Worm (Caenorhabditis elegans) whole organism, young adult: ENCODE results near the gene C25A6.1.

Source experiments
- F39B2.1 ChIP-seq: fragments of 200-800 bp; sonication (Bioruptor generic); IDR thresholded peaks from 2 replicates; pipeline ENCODE4 v1.3.6; 2022; ENCODE audit warnings: missing genetic modification reagents, missing genetic modification characterization, missing compliant biosample characterization
- attf-3 ChIP-seq: fragments of 200-800 bp; sonication (Bioruptor generic); conservative IDR thresholded peaks from 2 replicates; pipeline ENCODE4 v1.3.6; 2022; ENCODE audit warnings: missing genetic modification reagents, missing genetic modification characterization, missing compliant biosample characterization
- bed-2 ChIP-seq: fragments of 200-800 bp; sonication (Bioruptor generic); IDR thresholded peaks from 2 replicates; pipeline ENCODE4 v1.3.6; 2022; ENCODE audit warnings: missing genetic modification reagents, missing genetic modification characterization, missing compliant biosample characterization
- cebp-1 ChIP-seq, 2 experiments: fragments of 200-800 bp in 1 of 2; sonication (Bioruptor generic) in 1 of 2; sonication (generic microtip) in 1 of 2; IDR thresholded peaks in 1 of 2; optimal IDR thresholded peaks in 1 of 2; 2 replicates each; pipeline versions ENCODE4 v1.3.6 to Lab custom; 2017 to 2022; ENCODE audit warnings: missing compliant biosample characterization in 2 of 2, missing genetic modification characterization in 2 of 2, mild to moderate bottlenecking in 1 of 2, missing genetic modification reagents in 1 of 2, moderate library complexity in 1 of 2
- nhr-120 ChIP-seq: fragments of 200-800 bp; sonication (Bioruptor generic); IDR thresholded peaks from 2 replicates; pipeline ENCODE4 v1.3.6; 2022; ENCODE audit warnings: missing genetic modification characterization, missing compliant biosample characterization
- pha-4 ChIP-seq: fragments of 150-350 bp; sonication (generic microtip); optimal IDR thresholded peaks from 2 replicates; lab custom pipeline; 2014; ENCODE audit warnings: missing biosample characterization, missing genetic modification reagents, missing genetic modification characterization
- rpc-1 ChIP-seq, 2 experiments: fragments of 150-350 bp in 1 of 2; sonication (generic microtip) in 1 of 2; optimal IDR thresholded peaks; 2 replicates each; lab custom pipeline; 2014 to 2018; ENCODE audit warnings: missing biosample characterization in 1 of 2, missing genetic modification characterization in 1 of 2, missing genetic modification reagents in 1 of 2, missing genotype in 1 of 2

ce11 chrV:5432499-5432898, 24.2 kb downstream of the C25A6.1 start, which contains the start of gene F08F3.8:
- TF ChIP-seq bed-2 (GFP tag; lab: Robert Waterston, UW) (no peak), cebp-1 (GFP tag; IDR thresholded peaks at IDR 0.05; lab: Robert Waterston, UW) (no peak), cebp-1 (tag; optimal IDR thresholded peaks at IDR 0.05; lab: Kevin White, UChicago) (no peak), pha-4 (tag; lab: Kevin White, UChicago) (no peak), nhr-120 (GFP tag; lab: Robert Waterston, UW) (no peak), attf-3 (GFP tag; lab: Robert Waterston, UW) (no peak), rpc-1 (optimal IDR thresholded peaks at IDR 0.05; lab: Kevin White, UChicago) (no peak), rpc-1 (tag; optimal IDR thresholded peaks at IDR 0.05; lab: Kevin White, UChicago) (no peak), F39B2.1 (GFP tag; lab: Robert Waterston, UW) (no peak)
